Worm (Caenorhabditis elegans) whole organism, L4 larva: Measurements from ENCODE around the gene srt-49.

ENCODE experiments used
- ama-1 ChIP-seq: fragments of 150-350 bp; optimal IDR thresholded peaks from 2 replicates; lab custom pipeline; 2014; ENCODE audit warnings: inconsistent platforms, mixed read lengths
- duxl-1 ChIP-seq: sonication (generic microtip); optimal IDR thresholded peaks from 2 replicates; lab custom pipeline; 2016; ENCODE audit warnings: mild to moderate bottlenecking, missing genetic modification characterization, moderate library complexity, missing compliant biosample characterization; ENCODE audit not compliant: poor library complexity
- dve-1 ChIP-seq: sonication (generic microtip); optimal IDR thresholded peaks from 2 replicates; lab custom pipeline; 2017; ENCODE audit warnings: antibody characterized with exemption, mild to moderate bottlenecking, missing genetic modification characterization, missing compliant biosample characterization; ENCODE audit not compliant: insufficient read depth
- lin-29 ChIP-seq: fragments of 200-800 bp; sonication (Bioruptor generic); IDR thresholded peaks from 2 replicates; pipeline ENCODE4 v1.3.6; 2022; ENCODE audit warnings: missing genetic modification reagents, missing genetic modification characterization, missing compliant biosample characterization
- lin-39 ChIP-seq: fragments of 150-350 bp; optimal IDR thresholded peaks from 2 replicates; lab custom pipeline; 2014; ENCODE audit warnings: missing biosample characterization, missing genetic modification reagents, missing genetic modification characterization
- mdl-1 ChIP-seq, 2 experiments: fragments of 150-350 bp in 1 of 2; sonication (generic microtip) in 1 of 2; optimal IDR thresholded peaks; 2 replicates each; lab custom pipeline; 2014 to 2017; ENCODE audit warnings: missing biosample characterization in 2 of 2, missing genetic modification characterization in 2 of 2
- mes-2 ChIP-seq: sonication (generic microtip); optimal IDR thresholded peaks from 2 replicates; lab custom pipeline; 2016; ENCODE audit warnings: missing genotype, mild to moderate bottlenecking, missing genetic modification characterization, missing compliant biosample characterization; ENCODE audit not compliant: poor library complexity, severe bottlenecking
- nhr-11 ChIP-seq: fragments of 150-350 bp; optimal IDR thresholded peaks from 2 replicates; lab custom pipeline; 2014; ENCODE audit warnings: missing biosample characterization, missing genetic modification characterization
- nhr-25 ChIP-seq: sonication (generic microtip); optimal IDR thresholded peaks from 2 replicates; lab custom pipeline; 2017; ENCODE audit warnings: missing genetic modification characterization, mild to moderate bottlenecking, missing compliant biosample characterization, antibody characterized with exemption, moderate library complexity, borderline replicate concordance; ENCODE audit not compliant: insufficient read depth
- nhr-28 ChIP-seq: fragments of 150-350 bp; optimal IDR thresholded peaks from 2 replicates; lab custom pipeline; 2014; ENCODE audit warnings: missing biosample characterization, missing genetic modification characterization
- skn-1 ChIP-seq: fragments of 150-350 bp; optimal IDR thresholded peaks from 2 replicates; lab custom pipeline; 2014; ENCODE audit warnings: missing biosample characterization, missing genetic modification characterization
- snpc-4 ChIP-seq: fragments of 150-350 bp; optimal IDR thresholded peaks from 2 replicates; lab custom pipeline; 2014; ENCODE audit warnings: missing biosample characterization, missing genetic modification characterization
- zip-11 ChIP-seq: fragments of 200-800 bp; sonication (Bioruptor generic); IDR thresholded peaks from 2 replicates; pipeline ENCODE4 v1.3.6; 2022; ENCODE audit warnings: missing genetic modification characterization, missing compliant biosample characterization
- ztf-11 ChIP-seq: fragments of 150-350 bp; optimal IDR thresholded peaks from 2 replicates; lab custom pipeline; 2014; ENCODE audit warnings: missing biosample characterization, missing genetic modification characterization

ce11 chrIV:15068818-15069217 lies 29.4 kb downstream of the srt-49 start, which contains the start of gene srt-48:
- no peak for TF ChIP-seq nhr-28 (tag; lab: Kevin White, UChicago)
- no peak for TF ChIP-seq skn-1 (tag; lab: Kevin White, UChicago)
- no peak for TF ChIP-seq ama-1 (lab: Kevin White, UChicago)
- no peak for TF ChIP-seq duxl-1 (tag; lab: Kevin White, UChicago)
- no peak for TF ChIP-seq nhr-25 (tag; lab: Kevin White, UChicago)
- TF ChIP-seq lin-39, result no peak
- no peak for TF ChIP-seq ztf-11 (tag; lab: Kevin White, UChicago)
- TF ChIP-seq lin-29 (GFP tag; lab: Robert Waterston, UW), result no peak
- TF ChIP-seq mdl-1 (tag; optimal IDR thresholded peaks at IDR 0.05; lab: Kevin White, UChicago), result no peak
- TF ChIP-seq mes-2, result no peak
- no peak for TF ChIP-seq dve-1 (tag; lab: Kevin White, UChicago)
- TF ChIP-seq zip-11, result no peak
- no peak for TF ChIP-seq nhr-11 (tag; lab: Kevin White, UChicago)
- TF ChIP-seq snpc-4 (tag; lab: Kevin White, UChicago), result no peak
